Fruit fly (Drosophila melanogaster) whole organism, embryonic: Measurements from ENCODE around the gene Naa20A.

ENCODE experiments used
- Abd-B ChIP-seq: fragments of 200-800 bp; sonication (Bioruptor generic); optimal IDR thresholded peaks from 2 replicates; lab custom pipeline; 2018; ENCODE audit warnings: missing biosample characterization, mild to moderate bottlenecking, missing genetic modification characterization, moderate library complexity
- Aef1 ChIP-seq: fragments of 200-800 bp; sonication (Bioruptor generic); IDR thresholded peaks from 3 replicates; pipeline ENCODE4 v1.3.6; 2022; ENCODE audit warnings: missing biosample characterization, missing genetic modification characterization
- BEAF-32 ChIP-seq: fragments of 200-800 bp; sonication (Bioruptor generic); optimal IDR thresholded peaks from 3 replicates; lab custom pipeline; 2017; ENCODE audit warnings: missing biosample characterization, missing genetic modification characterization, mild to moderate bottlenecking, moderate library complexity, missing genetic modification reagents
- CG10267 ChIP-seq: fragments of 200-800 bp; sonication (Bioruptor generic); optimal IDR thresholded peaks from 2 replicates; lab custom pipeline; 2018; ENCODE audit warnings: missing biosample characterization, mild to moderate bottlenecking, missing genetic modification characterization, moderate library complexity
- CG13123 ChIP-seq: fragments of 200-800 bp; sonication (Bioruptor generic); optimal IDR thresholded peaks from 2 replicates; lab custom pipeline; 2016; ENCODE audit warnings: missing biosample characterization, missing genetic modification characterization
- CG14050 ChIP-seq: fragments of 200-800 bp; sonication (Bioruptor generic); IDR thresholded peaks from 3 replicates; pipeline ENCODE4 v1.3.6; 2022; ENCODE audit warnings: missing biosample characterization, missing genetic modification characterization
- CG15011 ChIP-seq: fragments of 200-800 bp; sonication (Bioruptor generic); optimal IDR thresholded peaks from 3 replicates; lab custom pipeline; 2018; ENCODE audit warnings: missing biosample characterization, mild to moderate bottlenecking, missing genetic modification characterization
- CG17361 ChIP-seq: fragments of 200-800 bp; sonication (Bioruptor generic); IDR thresholded peaks from 3 replicates; pipeline ENCODE4 v1.3.6; 2022; ENCODE audit warnings: missing biosample characterization, missing genetic modification characterization
- CG2116 ChIP-seq: fragments of 200-800 bp; sonication (Bioruptor generic); optimal IDR thresholded peaks from 3 replicates; lab custom pipeline; 2018; ENCODE audit warnings: missing biosample characterization, mild to moderate bottlenecking, missing genetic modification characterization
- CG2129 ChIP-seq: fragments of 200-800 bp; sonication (Bioruptor generic); IDR thresholded peaks from 2 replicates; pipeline ENCODE4 v1.3.6; 2022; ENCODE audit warnings: missing biosample characterization, missing genetic modification characterization; ENCODE audit not compliant: partially characterized antibody
- CG31365 ChIP-seq: fragments of 200-800 bp; sonication (Bioruptor generic); optimal IDR thresholded peaks from 2 replicates; lab custom pipeline; 2018; ENCODE audit warnings: missing biosample characterization, mild to moderate bottlenecking, missing genetic modification characterization
- CG32767 ChIP-seq: fragments of 200-800 bp; sonication (Bioruptor generic); IDR thresholded peaks from 2 replicates; pipeline ENCODE4 v1.3.6; 2022; ENCODE audit warnings: missing biosample characterization, missing genetic modification characterization
- CG33213 ChIP-seq: fragments of 200-800 bp; sonication (Bioruptor generic); optimal IDR thresholded peaks from 3 replicates; lab custom pipeline; 2016; ENCODE audit warnings: missing biosample characterization, missing genetic modification characterization
- CG34224 ChIP-seq: fragments of 200-800 bp; sonication (Bioruptor generic); IDR thresholded peaks from 3 replicates; pipeline ENCODE4 v1.3.6; 2022; ENCODE audit warnings: missing biosample characterization, missing genetic modification characterization; ENCODE audit not compliant: partially characterized antibody
- CG3847 ChIP-seq: fragments of 200-800 bp; sonication (Bioruptor generic); IDR thresholded peaks from 2 replicates; pipeline ENCODE4 v1.3.6; 2022; ENCODE audit warnings: missing biosample characterization, missing genetic modification characterization
- CG4617 ChIP-seq: fragments of 200-800 bp; sonication (Bioruptor generic); optimal IDR thresholded peaks from 3 replicates; lab custom pipeline; 2016; ENCODE audit warnings: missing biosample characterization, missing genetic modification characterization, borderline replicate concordance
- CG4707 ChIP-seq: fragments of 200-800 bp; sonication (Bioruptor generic); optimal IDR thresholded peaks from 2 replicates; lab custom pipeline; 2018; ENCODE audit warnings: missing biosample characterization, mild to moderate bottlenecking, missing genetic modification characterization, moderate library complexity
- CG7745 ChIP-seq: fragments of 200-800 bp; sonication (Bioruptor generic); optimal IDR thresholded peaks from 2 replicates; lab custom pipeline; 2018; ENCODE audit warnings: missing biosample characterization, mild to moderate bottlenecking, missing genetic modification characterization, moderate library complexity
- Dp ChIP-seq: fragments of 200-800 bp; sonication (Bioruptor generic); optimal IDR thresholded peaks from 2 replicates; lab custom pipeline; 2018; ENCODE audit warnings: missing biosample characterization, mild to moderate bottlenecking, missing genetic modification characterization, moderate library complexity
- E2f2 ChIP-seq: fragments of 200-800 bp; sonication (Bioruptor generic); IDR thresholded peaks from 2 replicates; pipeline ENCODE4 v1.3.6; 2022; ENCODE audit warnings: missing biosample characterization, missing genetic modification characterization
- HLH4C ChIP-seq: fragments of 200-800 bp; sonication (Bioruptor generic); IDR thresholded peaks from 3 replicates; pipeline ENCODE4 v1.3.6; 2022; ENCODE audit warnings: missing biosample characterization, missing genetic modification characterization; ENCODE audit not compliant: partially characterized antibody
- MBD-R2 ChIP-seq: fragments of 200-800 bp; sonication (Bioruptor generic); IDR thresholded peaks from 2 replicates; pipeline ENCODE4 v1.3.6; 2022; ENCODE audit warnings: missing biosample characterization, missing genetic modification characterization
- Meics ChIP-seq: fragments of 200-800 bp; sonication (Bioruptor generic); optimal IDR thresholded peaks from 2 replicates; lab custom pipeline; 2017; ENCODE audit warnings: missing biosample characterization, mild to moderate bottlenecking, missing genetic modification characterization
- Pdp1 ChIP-seq, 2 experiments: fragments of 200-800 bp; sonication (Bioruptor generic); optimal IDR thresholded peaks; 3 replicates each; lab custom pipeline; 2016; ENCODE audit warnings: missing biosample characterization in 2 of 2, missing genetic modification characterization in 2 of 2, mild to moderate bottlenecking in 1 of 2, moderate library complexity in 1 of 2
- Ssrp ChIP-seq: fragments of 200-800 bp; sonication (Bioruptor generic); optimal IDR thresholded peaks from 2 replicates; lab custom pipeline; 2018; ENCODE audit warnings: missing biosample characterization, mild to moderate bottlenecking, missing genetic modification characterization, moderate library complexity
- Usf ChIP-seq: fragments of 200-800 bp; sonication (Bioruptor generic); optimal IDR thresholded peaks from 2 replicates; lab custom pipeline; 2017; ENCODE audit warnings: missing genotype, missing biosample characterization, missing genetic modification characterization
- Vsx1 ChIP-seq: fragments of 200-800 bp; sonication (Bioruptor generic); optimal IDR thresholded peaks from 2 replicates; lab custom pipeline; 2017; ENCODE audit warnings: missing biosample characterization, mild to moderate bottlenecking, missing genetic modification characterization, missing genetic modification reagents
- amos ChIP-seq: fragments of 200-800 bp; sonication (Bioruptor generic); IDR thresholded peaks from 2 replicates; pipeline ENCODE4 v1.3.6; 2022; ENCODE audit warnings: missing biosample characterization, missing genetic modification characterization; ENCODE audit not compliant: partially characterized antibody
- cas ChIP-seq: fragments of 200-800 bp; sonication (Bioruptor generic); IDR thresholded peaks from 2 replicates; pipeline ENCODE4 v1.3.6; 2022; ENCODE audit warnings: missing biosample characterization, missing genetic modification characterization
- chif ChIP-seq, 2 experiments: fragments of 200-800 bp; sonication (Bioruptor generic); optimal IDR thresholded peaks; 3 replicates each; lab custom pipeline; 2016; ENCODE audit warnings: missing biosample characterization in 2 of 2, missing genetic modification characterization in 2 of 2
- gce ChIP-seq: fragments of 200-800 bp; sonication (Bioruptor generic); IDR thresholded peaks from 3 replicates; pipeline ENCODE4 v1.3.6; 2022; ENCODE audit warnings: missing biosample characterization, missing genetic modification characterization
- gfzf ChIP-seq: fragments of 200-800 bp; sonication (Bioruptor generic); optimal IDR thresholded peaks from 2 replicates; lab custom pipeline; 2016; ENCODE audit warnings: missing biosample characterization, mild to moderate bottlenecking, missing genetic modification characterization, moderate library complexity
- gsb ChIP-seq: fragments of 200-800 bp; sonication (Bioruptor generic); IDR thresholded peaks from 2 replicates; pipeline ENCODE4 v1.3.6; 2022; ENCODE audit warnings: missing biosample characterization, missing genetic modification characterization
- hb ChIP-seq: fragments of 200-800 bp; sonication (Bioruptor generic); IDR thresholded peaks from 3 replicates; pipeline ENCODE4 v1.3.6; 2022; ENCODE audit warnings: missing biosample characterization, missing genetic modification characterization; ENCODE audit not compliant: partially characterized antibody
- inv ChIP-seq: fragments of 200-800 bp; sonication (Bioruptor generic); IDR thresholded peaks from 2 replicates; pipeline ENCODE4 v1.3.6; 2022; ENCODE audit warnings: missing biosample characterization, missing genetic modification characterization; ENCODE audit not compliant: partially characterized antibody
- jumu ChIP-seq: fragments of 200-800 bp; sonication (Bioruptor generic); optimal IDR thresholded peaks from 3 replicates; lab custom pipeline; 2016; ENCODE audit warnings: missing biosample characterization, missing genetic modification characterization
- knrl ChIP-seq: fragments of 200-800 bp; sonication (Bioruptor generic); IDR thresholded peaks from 3 replicates; pipeline ENCODE4 v1.3.6; 2022; ENCODE audit warnings: missing biosample characterization, missing genetic modification characterization; ENCODE audit not compliant: partially characterized antibody
- odd ChIP-seq: fragments of 200-800 bp; sonication (Bioruptor generic); optimal IDR thresholded peaks from 2 replicates; lab custom pipeline; 2017; ENCODE audit warnings: missing biosample characterization, mild to moderate bottlenecking, missing genetic modification characterization
- peb ChIP-seq: fragments of 200-800 bp; sonication (Bioruptor generic); IDR thresholded peaks from 2 replicates; pipeline ENCODE4 v1.3.6; 2022; ENCODE audit warnings: missing biosample characterization, missing genetic modification characterization
- pita ChIP-seq: fragments of 200-800 bp; sonication (Bioruptor generic); optimal IDR thresholded peaks from 2 replicates; lab custom pipeline; 2017; ENCODE audit warnings: missing biosample characterization, mild to moderate bottlenecking, missing genetic modification characterization
- pzg ChIP-seq: fragments of 200-800 bp; sonication (Bioruptor generic); optimal IDR thresholded peaks from 3 replicates; lab custom pipeline; 2018; ENCODE audit warnings: missing biosample characterization, mild to moderate bottlenecking, missing genetic modification characterization, moderate library complexity
- rib ChIP-seq: fragments of 200-800 bp; sonication (Bioruptor generic); IDR thresholded peaks from 2 replicates; pipeline ENCODE4 v1.3.6; 2022; ENCODE audit warnings: missing biosample characterization, missing genetic modification characterization
- row ChIP-seq: fragments of 200-800 bp; sonication (Bioruptor generic); IDR thresholded peaks from 3 replicates; pipeline ENCODE4 v1.3.6; 2022; ENCODE audit warnings: missing biosample characterization, missing genetic modification characterization
- sens ChIP-seq: fragments of 200-800 bp; sonication (Bioruptor generic); peaks from one replicate; lab custom pipeline; 2016; ENCODE audit warnings: missing biosample characterization, missing genetic modification characterization
- tna ChIP-seq: fragments of 200-800 bp; sonication (Bioruptor generic); IDR thresholded peaks from 2 replicates; pipeline ENCODE4 v1.3.6; 2022; ENCODE audit warnings: missing biosample characterization, missing genetic modification characterization; ENCODE audit not compliant: partially characterized antibody
- trem ChIP-seq: fragments of 200-800 bp; optimal IDR thresholded peaks from 3 replicates; lab custom pipeline; 2019; ENCODE audit warnings: missing biosample characterization, mild to moderate bottlenecking, missing genetic modification characterization, moderate library complexity
- unc-4 ChIP-seq: fragments of 200-800 bp; sonication (Bioruptor generic); IDR thresholded peaks from 2 replicates; pipeline ENCODE4 v1.3.6; 2022; ENCODE audit warnings: missing biosample characterization, missing genetic modification characterization; ENCODE audit not compliant: partially characterized antibody
- zen ChIP-seq: fragments of 200-800 bp; sonication (Bioruptor generic); optimal IDR thresholded peaks from 3 replicates; lab custom pipeline; 2018; ENCODE audit warnings: missing biosample characterization, mild to moderate bottlenecking, missing genetic modification characterization, moderate library complexity

The Naa20A gene

dm6 chrX:19579648-19580301 lies 43.1 kb downstream of the Naa20A start, which contains the start of gene Tao (continued):
- peak; percentile 82 for TF ChIP-seq CG34224 (GFP tag; lab: Robert Waterston, UW)
- TF ChIP-seq rib (GFP tag; lab: Robert Waterston, UW), result no peak
- peak; percentile 40 for TF ChIP-seq CG4617 (GFP tag; lab: Kevin White, UChicago)
- peak; percentile 52; the same call in 1 of the 2 replicates for TF ChIP-seq tna
- TF ChIP-seq CG31365 (tag; lab: Kevin White, UChicago), result no peak
- TF ChIP-seq inv (GFP tag; lab: Robert Waterston, UW), result peak; percentile 87
- TF ChIP-seq Pdp1 (GFP tag; optimal IDR thresholded peaks at IDR 0.05; lab: Kevin White, UChicago), result peak in 1 of 2 experiments; percentile 10
- no peak for TF ChIP-seq CG4707 (GFP tag; lab: Kevin White, UChicago)
- no peak for TF ChIP-seq Usf (GFP tag; lab: Kevin White, UChicago)
- TF ChIP-seq CG14050 (GFP tag; lab: Robert Waterston, UW), result no peak
- peak; percentile 68 for TF ChIP-seq CG2129 (GFP tag; lab: Robert Waterston, UW)
- no peak for TF ChIP-seq cas
- TF ChIP-seq CG13123 (GFP tag; lab: Kevin White, UChicago), result no peak
- peak; percentile 2 for TF ChIP-seq Meics (GFP tag; lab: Kevin White, UChicago)
- no peak for TF ChIP-seq pita (GFP tag; lab: Kevin White, UChicago)
- no peak for TF ChIP-seq jumu
- peak; percentile 81 for TF ChIP-seq unc-4 (GFP tag; lab: Robert Waterston, UW)
- no peak for TF ChIP-seq chif (GFP tag; optimal IDR thresholded peaks at IDR 0.05; lab: Kevin White, UChicago)
- peak; percentile 13 for TF ChIP-seq Abd-B (GFP tag; lab: Kevin White, UChicago)
- TF ChIP-seq CG2116 (GFP tag; lab: Kevin White, UChicago), result peak; percentile 82
- TF ChIP-seq CG32767, result no peak
- TF ChIP-seq Dp (GFP tag; lab: Kevin White, UChicago), result peak; percentile 72
- no peak for TF ChIP-seq peb
- TF ChIP-seq HLH4C (GFP tag; lab: Robert Waterston, UW), result peak; percentile 83
- TF ChIP-seq odd (GFP tag; lab: Kevin White, UChicago), result no peak
- no peak for TF ChIP-seq zen (tag; lab: Kevin White, UChicago)
- peak; percentile 79 for TF ChIP-seq amos (GFP tag; lab: Robert Waterston, UW)
- TF ChIP-seq gsb, result no peak
- peak; percentile 90 for TF ChIP-seq BEAF-32
- TF ChIP-seq CG33213, result peak; percentile 17
- no peak for TF ChIP-seq CG7745 (tag; lab: Kevin White, UChicago)
- peak; percentile 86 for TF ChIP-seq hb (GFP tag; lab: Robert Waterston, UW)
- TF ChIP-seq pzg (GFP tag; lab: Kevin White, UChicago), result peak; percentile 41
- TF ChIP-seq CG10267 (tag; lab: Kevin White, UChicago), result peak; percentile 37
- TF ChIP-seq Vsx1 (GFP tag; lab: Kevin White, UChicago), result no peak
- TF ChIP-seq Ssrp (tag; lab: Kevin White, UChicago), result no peak
- TF ChIP-seq MBD-R2 (GFP tag; lab: Robert Waterston, UW), result peak; percentile 17; the same call in 1 of the 2 replicates
- peak; percentile 90 for TF ChIP-seq knrl (GFP tag; lab: Robert Waterston, UW)
- TF ChIP-seq sens (GFP tag; lab: Kevin White, UChicago), result peak; percentile 66
- 0 out of 2 replicates have a peak, but pooled peaks have one; percentile 19 for TF ChIP-seq CG3847 (GFP tag; lab: Robert Waterston, UW)
- peak; percentile 41; the same call in 2 of the 3 replicates for TF ChIP-seq row (GFP tag; lab: Robert Waterston, UW)
- peak; percentile 80 for TF ChIP-seq E2f2 (GFP tag; lab: Robert Waterston, UW)
- no peak for TF ChIP-seq Aef1 (GFP tag; lab: Robert Waterston, UW)
- peak; percentile 78 for TF ChIP-seq gfzf
- peak; percentile 40; the same call in 1 of the 3 replicates for TF ChIP-seq CG17361 (GFP tag; lab: Robert Waterston, UW)
- TF ChIP-seq CG15011, result no peak
- TF ChIP-seq gce (GFP tag; lab: Robert Waterston, UW), result no peak
- peak; percentile 12 for TF ChIP-seq trem (tag; lab: Kevin White, UChicago)
